Fruit fly (Drosophila melanogaster) whole organism, embryonic: ENCODE data around the gene CG7156.

Experiments used
- CG10274 ChIP-seq: fragments of 200-800 bp; sonication (Bioruptor generic); optimal IDR thresholded peaks from 3 replicates; lab custom pipeline; 2017; ENCODE audit warnings: missing biosample characterization, mild to moderate bottlenecking, missing genetic modification characterization
- CG11247 ChIP-seq: fragments of 200-800 bp; sonication (Bioruptor generic); IDR thresholded peaks from 2 replicates; pipeline ENCODE4 v1.3.6; 2022; ENCODE audit warnings: missing biosample characterization, missing genetic modification characterization
- CG11456 ChIP-seq: fragments of 200-800 bp; sonication (Bioruptor generic); IDR thresholded peaks from 3 replicates; pipeline ENCODE4 v1.3.6; 2022; ENCODE audit warnings: missing biosample characterization, missing genetic modification characterization
- CG12071 ChIP-seq: fragments of 200-800 bp; sonication (Bioruptor generic); optimal IDR thresholded peaks from 3 replicates; lab custom pipeline; 2018; ENCODE audit warnings: missing biosample characterization, mild to moderate bottlenecking, missing genetic modification characterization
- CG12155 ChIP-seq: fragments of 200-800 bp; sonication (Bioruptor generic); optimal IDR thresholded peaks from 3 replicates; lab custom pipeline; 2016; ENCODE audit warnings: missing biosample characterization, missing genetic modification characterization
- CG13624 ChIP-seq: fragments of 200-800 bp; sonication (Bioruptor generic); optimal IDR thresholded peaks from 2 replicates; lab custom pipeline; 2016; ENCODE audit warnings: missing biosample characterization, missing genetic modification characterization
- CG17912 ChIP-seq: fragments of 200-800 bp; sonication (Bioruptor generic); optimal IDR thresholded peaks from 2 replicates; lab custom pipeline; 2018; ENCODE audit warnings: missing biosample characterization, mild to moderate bottlenecking, missing genetic modification characterization
- CG2120 ChIP-seq: fragments of 200-800 bp; sonication (Bioruptor generic); optimal IDR thresholded peaks from 3 replicates; lab custom pipeline; 2016; ENCODE audit warnings: missing biosample characterization, missing genetic modification characterization
- CG2875 ChIP-seq: fragments of 200-800 bp; sonication (Bioruptor generic); optimal IDR thresholded peaks from 2 replicates; lab custom pipeline; 2017; ENCODE audit warnings: missing biosample characterization, mild to moderate bottlenecking, missing genetic modification characterization, missing genetic modification reagents
- CG31224 ChIP-seq: fragments of 200-800 bp; sonication (Bioruptor generic); IDR thresholded peaks from 2 replicates; pipeline ENCODE4 v1.3.6; 2022; ENCODE audit warnings: missing biosample characterization, missing genetic modification characterization
- CG32772 ChIP-seq: fragments of 200-800 bp; sonication (Bioruptor generic); IDR thresholded peaks from 2 replicates; pipeline ENCODE4 v1.3.6; 2022; ENCODE audit warnings: missing biosample characterization, missing genetic modification characterization
- CG3281 ChIP-seq: fragments of 200-800 bp; sonication (Bioruptor generic); optimal IDR thresholded peaks from 3 replicates; lab custom pipeline; 2017; ENCODE audit warnings: missing biosample characterization, mild to moderate bottlenecking, missing genetic modification characterization
- CG3407 ChIP-seq: fragments of 200-800 bp; sonication (Bioruptor generic); optimal IDR thresholded peaks from 2 replicates; lab custom pipeline; 2018; ENCODE audit warnings: missing biosample characterization, mild to moderate bottlenecking, missing genetic modification characterization
- CG34224 ChIP-seq: fragments of 200-800 bp; sonication (Bioruptor generic); IDR thresholded peaks from 3 replicates; pipeline ENCODE4 v1.3.6; 2022; ENCODE audit warnings: missing biosample characterization, missing genetic modification characterization; ENCODE audit not compliant: partially characterized antibody
- CG4328 ChIP-seq: fragments of 200-800 bp; sonication (Bioruptor generic); optimal IDR thresholded peaks from 3 replicates; lab custom pipeline; 2017; ENCODE audit warnings: missing biosample characterization, missing genetic modification reagents, missing genetic modification characterization
- CG5245 ChIP-seq: fragments of 200-800 bp; sonication (Bioruptor generic); optimal IDR thresholded peaks from 3 replicates; lab custom pipeline; 2016; ENCODE audit warnings: missing biosample characterization, missing genetic modification characterization
- CG7928 ChIP-seq: fragments of 200-800 bp; sonication (Bioruptor generic); optimal IDR thresholded peaks from 2 replicates; lab custom pipeline; 2017; ENCODE audit warnings: missing biosample characterization, mild to moderate bottlenecking, missing genetic modification characterization
- CG8089 ChIP-seq: fragments of 200-800 bp; sonication (Bioruptor generic); optimal IDR thresholded peaks from 3 replicates; lab custom pipeline; 2016; ENCODE audit warnings: missing biosample characterization, missing genetic modification characterization
- CG8478 ChIP-seq: fragments of >200 bp; optimal IDR thresholded peaks from 2 replicates; lab custom pipeline; 2018
- Chrac-16 ChIP-seq: fragments of 200-800 bp; sonication (Bioruptor generic); optimal IDR thresholded peaks from 3 replicates; lab custom pipeline; 2016; ENCODE audit warnings: missing biosample characterization, missing genetic modification characterization
- Dref ChIP-seq: fragments of 200-800 bp; sonication (Bioruptor generic); IDR thresholded peaks from 2 replicates; pipeline ENCODE4 v1.3.6; 2022; ENCODE audit warnings: missing biosample characterization, missing genetic modification characterization
- Elba2 ChIP-seq: fragments of 200-800 bp; sonication (Bioruptor generic); optimal IDR thresholded peaks from 3 replicates; lab custom pipeline; 2016; ENCODE audit warnings: missing biosample characterization, missing genetic modification characterization
- HHEX ChIP-seq: fragments of 200-800 bp; sonication (Bioruptor generic); optimal IDR thresholded peaks from 3 replicates; lab custom pipeline; 2017; ENCODE audit warnings: missing biosample characterization, mild to moderate bottlenecking, missing genetic modification characterization, missing genetic modification reagents
- Hand ChIP-seq: fragments of 200-800 bp; sonication (Bioruptor generic); optimal IDR thresholded peaks from 2 replicates; lab custom pipeline; 2017; ENCODE audit warnings: mild to moderate bottlenecking, missing biosample characterization, missing genetic modification reagents, missing genetic modification characterization
- Hmx ChIP-seq: fragments of 200-800 bp; sonication (Bioruptor generic); optimal IDR thresholded peaks from 2 replicates; lab custom pipeline; 2016; ENCODE audit warnings: missing biosample characterization, missing genetic modification characterization
- Hr3 ChIP-seq: fragments of 200-800 bp; sonication (Bioruptor generic); optimal IDR thresholded peaks from 3 replicates; lab custom pipeline; 2016; ENCODE audit warnings: missing biosample characterization, missing genetic modification characterization
- PHDP ChIP-seq: fragments of 200-800 bp; sonication (Bioruptor generic); optimal IDR thresholded peaks from 3 replicates; lab custom pipeline; 2018; ENCODE audit warnings: missing biosample characterization, mild to moderate bottlenecking, missing genetic modification characterization, moderate library complexity
- Ptx1 ChIP-seq: fragments of 200-800 bp; sonication (Bioruptor generic); IDR thresholded peaks from 2 replicates; pipeline ENCODE4 v1.3.6; 2022; ENCODE audit warnings: missing biosample characterization, missing genetic modification characterization
- Rx ChIP-seq: fragments of 200-800 bp; sonication (Bioruptor generic); IDR thresholded peaks from 2 replicates; pipeline ENCODE4 v1.3.6; 2022; ENCODE audit warnings: missing biosample characterization, missing genetic modification characterization
- Scr ChIP-seq: fragments of 200-800 bp; sonication (Bioruptor generic); IDR thresholded peaks from 2 replicates; pipeline ENCODE4 v1.3.6; 2022; ENCODE audit warnings: missing biosample characterization, missing genetic modification characterization; ENCODE audit not compliant: partially characterized antibody
- Sin3A ChIP-seq: fragments of >200 bp; optimal IDR thresholded peaks from 2 replicates; lab custom pipeline; 2018
- ab ChIP-seq: fragments of 200-800 bp; sonication (Bioruptor generic); optimal IDR thresholded peaks from 2 replicates; lab custom pipeline; 2016; ENCODE audit warnings: missing biosample characterization, missing genetic modification characterization
- dpn ChIP-seq, 2 experiments: fragments of 200-800 bp; sonication (Bioruptor generic); optimal IDR thresholded peaks; 3 replicates each; lab custom pipeline; 2016; ENCODE audit warnings: missing biosample characterization in 2 of 2, missing genetic modification characterization in 2 of 2
- fd64A ChIP-seq: fragments of 200-800 bp; sonication (Bioruptor generic); optimal IDR thresholded peaks from 3 replicates; lab custom pipeline; 2018; ENCODE audit warnings: missing biosample characterization, mild to moderate bottlenecking, missing genetic modification characterization
- hbn ChIP-seq: fragments of 200-800 bp; sonication (Bioruptor generic); IDR thresholded peaks from 2 replicates; pipeline ENCODE4 v1.3.6; 2022; ENCODE audit warnings: missing biosample characterization, missing genetic modification characterization; ENCODE audit not compliant: partially characterized antibody
- ken ChIP-seq: fragments of 200-800 bp; sonication (Bioruptor generic); IDR thresholded peaks from 3 replicates; pipeline ENCODE4 v1.3.6; 2022; ENCODE audit warnings: missing biosample characterization, missing genetic modification characterization
- knrl ChIP-seq: fragments of 200-800 bp; sonication (Bioruptor generic); IDR thresholded peaks from 3 replicates; pipeline ENCODE4 v1.3.6; 2022; ENCODE audit warnings: missing biosample characterization, missing genetic modification characterization; ENCODE audit not compliant: partially characterized antibody
- lbe ChIP-seq: fragments of 200-800 bp; sonication (Bioruptor generic); optimal IDR thresholded peaks from 2 replicates; lab custom pipeline; 2016; ENCODE audit warnings: missing biosample characterization, mild to moderate bottlenecking, missing genetic modification characterization
- lilli ChIP-seq: fragments of 200-800 bp; sonication (Bioruptor generic); optimal IDR thresholded peaks from 3 replicates; lab custom pipeline; 2016; ENCODE audit warnings: missing biosample characterization, missing genetic modification characterization
- nau ChIP-seq: fragments of 200-800 bp; sonication (Bioruptor generic); optimal IDR thresholded peaks from 3 replicates; lab custom pipeline; 2017; ENCODE audit warnings: missing biosample characterization, mild to moderate bottlenecking, missing genetic modification characterization, missing genetic modification reagents
- nerfin-1 ChIP-seq: fragments of 200-800 bp; sonication (Bioruptor generic); optimal IDR thresholded peaks from 3 replicates; lab custom pipeline; 2019; ENCODE audit warnings: missing biosample characterization, mild to moderate bottlenecking, missing genetic modification characterization, moderate library complexity
- p53 ChIP-seq: fragments of 200-800 bp; sonication (Bioruptor generic); optimal IDR thresholded peaks from 2 replicates; lab custom pipeline; 2016; ENCODE audit warnings: missing biosample characterization, missing genetic modification characterization
- peb ChIP-seq: fragments of 200-800 bp; sonication (Bioruptor generic); IDR thresholded peaks from 2 replicates; pipeline ENCODE4 v1.3.6; 2022; ENCODE audit warnings: missing biosample characterization, missing genetic modification characterization
- run ChIP-seq: fragments of 200-800 bp; sonication (Bioruptor generic); optimal IDR thresholded peaks from 3 replicates; lab custom pipeline; 2018; ENCODE audit warnings: missing biosample characterization, mild to moderate bottlenecking, missing genetic modification characterization
- slbo ChIP-seq: fragments of 200-800 bp; sonication (Bioruptor generic); IDR thresholded peaks from 2 replicates; pipeline ENCODE4 v1.3.6; 2022; ENCODE audit warnings: missing biosample characterization, missing genetic modification characterization
- tna ChIP-seq: fragments of 200-800 bp; sonication (Bioruptor generic); IDR thresholded peaks from 2 replicates; pipeline ENCODE4 v1.3.6; 2022; ENCODE audit warnings: missing biosample characterization, missing genetic modification characterization; ENCODE audit not compliant: partially characterized antibody
- tup ChIP-seq: fragments of 200-800 bp; sonication (Bioruptor generic); optimal IDR thresholded peaks from 2 replicates; lab custom pipeline; 2016; ENCODE audit warnings: missing biosample characterization, mild to moderate bottlenecking, missing genetic modification characterization, moderate library complexity
- twi ChIP-seq: fragments of 200-800 bp; optimal IDR thresholded peaks from 2 replicates; lab custom pipeline; 2019; ENCODE audit warnings: missing biosample characterization, mild to moderate bottlenecking, missing genetic modification characterization, moderate library complexity
- zen2 ChIP-seq: fragments of 200-800 bp; sonication (Bioruptor generic); IDR thresholded peaks from 3 replicates; pipeline ENCODE4 v1.3.6; 2022; ENCODE audit warnings: missing biosample characterization, missing genetic modification characterization; ENCODE audit not compliant: partially characterized antibody
- zfh1 ChIP-seq: fragments of 200-800 bp; sonication (Bioruptor generic); IDR thresholded peaks from 3 replicates; pipeline ENCODE4 v1.3.6; 2022; ENCODE audit warnings: missing biosample characterization, missing genetic modification characterization

Gene CG7156

dm6 chr3R:18226043-18226808 lies 15.7 kb downstream of the CG7156 start, which contains the start of the genes CG7168 and Mdh2 (continued):
- TF ChIP-seq CG10274 (GFP tag; lab: Kevin White, UChicago) (no peak), hbn (GFP tag; lab: Robert Waterston, UW) (peak; percentile 69), Hmx (GFP tag; lab: Kevin White, UChicago) (no peak), CG5245 (no peak), PHDP (tag; lab: Kevin White, UChicago) (no peak), peb (GFP tag; lab: Robert Waterston, UW) (no peak), CG2120 (GFP tag; lab: Kevin White, UChicago) (peak; percentile 14), CG17912 (GFP tag; lab: Kevin White, UChicago) (no peak), Chrac-16 (no peak), CG8478 (lab: Kevin White, UChicago) (no peak), tna (GFP tag; lab: Robert Waterston, UW) (peak; percentile 67), HHEX (GFP tag; lab: Kevin White, UChicago) (no peak), dpn (GFP tag; optimal IDR thresholded peaks at IDR 0.05; lab: Kevin White, UChicago) (no peak), CG32772 (GFP tag; lab: Robert Waterston, UW) (no peak), lbe (GFP tag; lab: Kevin White, UChicago) (no peak), Scr (GFP tag; lab: Robert Waterston, UW) (peak; percentile 84), p53 (GFP tag; lab: Kevin White, UChicago) (no peak), CG13624 (GFP tag; lab: Kevin White, UChicago) (no peak), ab (GFP tag; lab: Kevin White, UChicago) (no peak), Elba2 (GFP tag; lab: Kevin White, UChicago) (no peak), twi (no peak), CG2875 (no peak), lilli (peak; percentile 32), CG7928 (GFP tag; lab: Kevin White, UChicago) (no peak), CG31224 (no peak), nau (GFP tag; lab: Kevin White, UChicago) (no peak), run (tag; lab: Kevin White, UChicago) (no peak), Dref (GFP tag; lab: Robert Waterston, UW) (peak; percentile 92), CG8089 (GFP tag; lab: Kevin White, UChicago) (no peak), Rx (GFP tag; lab: Robert Waterston, UW) (no peak), CG11247 (GFP tag; lab: Robert Waterston, UW) (no peak), CG3407 (no peak), fd64A (no peak), CG3281 (GFP tag; lab: Kevin White, UChicago) (peak; percentile 41), zen2 (GFP tag; lab: Robert Waterston, UW) (peak; percentile 67; the same call in 2 of the 3 replicates), CG12071 (GFP tag; lab: Kevin White, UChicago) (no peak), CG11456 (GFP tag; lab: Robert Waterston, UW) (no peak), knrl (GFP tag; lab: Robert Waterston, UW) (peak; percentile 79), CG12155 (GFP tag; lab: Kevin White, UChicago) (no peak), Hand (GFP tag; lab: Kevin White, UChicago) (no peak), CG4328 (GFP tag; lab: Kevin White, UChicago) (no peak), slbo (no peak), ken (GFP tag; lab: Robert Waterston, UW) (no peak), Hr3 (GFP tag; lab: Kevin White, UChicago) (no peak), CG34224 (peak; percentile 79), Ptx1 (GFP tag; lab: Robert Waterston, UW) (no peak), zfh1 (GFP tag; lab: Robert Waterston, UW) (0 out of 3 replicates have a peak, but pooled peaks have one; percentile 17), Sin3A (lab: Kevin White, UChicago) (peak; percentile 60), tup (GFP tag; lab: Kevin White, UChicago) (no peak), nerfin-1 (tag; lab: Kevin White, UChicago) (peak; percentile 18)
